Worm (Caenorhabditis elegans) whole organism, L4 larva: Measurements from ENCODE around the gene mthf-1.

Source experiments
- F26F4.8 ChIP-seq: fragments of 200-800 bp; sonication (Bioruptor generic); conservative IDR thresholded peaks from 2 replicates; pipeline ENCODE4 v1.3.6; 2022; ENCODE audit warnings: missing genetic modification characterization, missing compliant biosample characterization
- F37D6.2 ChIP-seq: sonication (generic microtip); optimal IDR thresholded peaks from 2 replicates; lab custom pipeline; 2016; ENCODE audit warnings: mild to moderate bottlenecking, missing genetic modification characterization, missing compliant biosample characterization
- F44E2.7 ChIP-seq: fragments of 200-800 bp; sonication (Bioruptor generic); IDR thresholded peaks from 2 replicates; pipeline ENCODE4 v2.1.2; 2022; ENCODE audit warnings: missing genetic modification characterization, missing compliant biosample characterization
- F49E8.2 ChIP-seq: sonication (generic microtip); optimal IDR thresholded peaks from 2 replicates; lab custom pipeline; 2016; ENCODE audit warnings: missing compliant biosample characterization, mild to moderate bottlenecking, missing genetic modification characterization, borderline replicate concordance
- R02D3.7 ChIP-seq: fragments of 150-350 bp; sonication (generic microtip); optimal IDR thresholded peaks from 3 replicates; lab custom pipeline; 2014; ENCODE audit warnings: missing biosample characterization, missing genetic modification characterization
- T20F7.1 ChIP-seq: fragments of 200-800 bp; sonication (Bioruptor generic); optimal IDR thresholded peaks from 2 replicates; lab custom pipeline; 2018; ENCODE audit warnings: mild to moderate bottlenecking, missing genetic modification characterization, missing compliant biosample characterization
- Y48G9A.11 ChIP-seq: fragments of 200-800 bp; sonication (Bioruptor generic); IDR thresholded peaks from 2 replicates; pipeline ENCODE4 v1.3.6; 2022; ENCODE audit warnings: missing genetic modification reagents, missing genetic modification characterization, missing compliant biosample characterization
- Y5F2A.4 ChIP-seq: fragments of 200-800 bp; sonication (Bioruptor generic); optimal IDR thresholded peaks from 2 replicates; lab custom pipeline; 2018; ENCODE audit warnings: mild to moderate bottlenecking, missing genetic modification characterization, missing compliant biosample characterization
- Y75B8A.6 ChIP-seq: fragments of 200-800 bp; sonication (Bioruptor generic); IDR thresholded peaks from 2 replicates; pipeline ENCODE4 v1.3.6; 2022; ENCODE audit warnings: missing genetic modification reagents, missing genetic modification characterization, missing compliant biosample characterization
- ZK546.5 ChIP-seq, 2 experiments: sonication (generic microtip); optimal IDR thresholded peaks; 2 replicates each; lab custom pipeline; 2017; ENCODE audit warnings: missing biosample characterization in 2 of 2, missing genetic modification characterization in 2 of 2
- aha-1 ChIP-seq: fragments of 150-350 bp; peaks from one replicate; lab custom pipeline; 2014; ENCODE audit warnings: missing biosample characterization, missing genetic modification characterization
- aly-2 ChIP-seq: sonication (generic microtip); optimal IDR thresholded peaks from 2 replicates; lab custom pipeline; 2018; ENCODE audit warnings: missing biosample characterization, missing genetic modification characterization
- ama-1 ChIP-seq: fragments of 150-350 bp; optimal IDR thresholded peaks from 2 replicates; lab custom pipeline; 2014; ENCODE audit warnings: inconsistent platforms, mixed read lengths
- ceh-20 ChIP-seq: fragments of 200-800 bp; sonication (Bioruptor generic); IDR thresholded peaks from 2 replicates; pipeline ENCODE4 v1.3.6; 2022; ENCODE audit warnings: missing genetic modification reagents, missing genetic modification characterization, missing compliant biosample characterization
- ceh-28 ChIP-seq: fragments of 150-350 bp; optimal IDR thresholded peaks from 2 replicates; lab custom pipeline; 2014; ENCODE audit warnings: missing biosample characterization, missing genetic modification reagents, missing genetic modification characterization
- ceh-32 ChIP-seq: sonication (generic microtip); optimal IDR thresholded peaks from 2 replicates; lab custom pipeline; 2016; ENCODE audit warnings: mild to moderate bottlenecking, missing genetic modification characterization, missing compliant biosample characterization; ENCODE audit not compliant: poor library complexity
- ceh-82 ChIP-seq: sonication (generic microtip); optimal IDR thresholded peaks from 2 replicates; lab custom pipeline; 2017; ENCODE audit warnings: missing biosample characterization, missing genetic modification characterization
- cey-2 ChIP-seq: sonication (generic microtip); optimal IDR thresholded peaks from 3 replicates; lab custom pipeline; 2017; ENCODE audit warnings: missing genetic modification characterization, mild to moderate bottlenecking, missing compliant biosample characterization, antibody characterized with exemption, borderline replicate concordance; ENCODE audit not compliant: insufficient read depth
- daf-16 ChIP-seq, 3 experiments: sonication (generic microtip); optimal IDR thresholded peaks; 2 replicates each; lab custom pipeline; 2016 to 2017; ENCODE audit warnings: missing genetic modification characterization in 3 of 3, missing genetic modification reagents in 3 of 3, mild to moderate bottlenecking in 2 of 3, missing compliant biosample characterization in 2 of 3, missing biosample characterization in 1 of 3, moderate library complexity in 1 of 3
- dmd-6 ChIP-seq: fragments of 200-800 bp; sonication (Bioruptor generic); IDR thresholded peaks from 2 replicates; pipeline ENCODE4 v1.3.6; 2022; ENCODE audit warnings: missing genetic modification reagents, missing genetic modification characterization, missing compliant biosample characterization
- duxl-1 ChIP-seq: sonication (generic microtip); optimal IDR thresholded peaks from 2 replicates; lab custom pipeline; 2016; ENCODE audit warnings: mild to moderate bottlenecking, missing genetic modification characterization, moderate library complexity, missing compliant biosample characterization; ENCODE audit not compliant: poor library complexity
- dve-1 ChIP-seq: sonication (generic microtip); optimal IDR thresholded peaks from 2 replicates; lab custom pipeline; 2017; ENCODE audit warnings: antibody characterized with exemption, mild to moderate bottlenecking, missing genetic modification characterization, missing compliant biosample characterization; ENCODE audit not compliant: insufficient read depth
- fos-1 ChIP-seq: fragments of 150-350 bp; optimal IDR thresholded peaks from 2 replicates; lab custom pipeline; 2014; ENCODE audit warnings: missing biosample characterization, missing genetic modification characterization
- gei-8 ChIP-seq: fragments of 200-800 bp; sonication (Bioruptor generic); optimal IDR thresholded peaks from 2 replicates; lab custom pipeline; 2018; ENCODE audit warnings: mild to moderate bottlenecking, missing genetic modification characterization, missing compliant biosample characterization
- hlh-11 ChIP-seq: fragments of 200-800 bp; sonication (Bioruptor generic); optimal IDR thresholded peaks from 2 replicates; lab custom pipeline; 2018; ENCODE audit warnings: mild to moderate bottlenecking, missing genetic modification characterization, missing compliant biosample characterization
- jun-1 ChIP-seq: fragments of 150-350 bp; optimal IDR thresholded peaks from 2 replicates; lab custom pipeline; 2014; ENCODE audit warnings: missing biosample characterization, missing genetic modification reagents, missing genetic modification characterization
- lin-39 ChIP-seq: fragments of 150-350 bp; optimal IDR thresholded peaks from 2 replicates; lab custom pipeline; 2014; ENCODE audit warnings: missing biosample characterization, missing genetic modification reagents, missing genetic modification characterization
- lir-3 ChIP-seq: sonication (generic microtip); optimal IDR thresholded peaks from 2 replicates; lab custom pipeline; 2016; ENCODE audit warnings: mild to moderate bottlenecking, missing genetic modification characterization, missing compliant biosample characterization
- mep-1 ChIP-seq: fragments of 150-350 bp; sonication (generic microtip); optimal IDR thresholded peaks from 3 replicates; lab custom pipeline; 2014; ENCODE audit warnings: missing biosample characterization, missing genetic modification characterization
- mxl-2 ChIP-seq: fragments of 200-800 bp; sonication (Bioruptor generic); conservative IDR thresholded peaks from 2 replicates; pipeline ENCODE4 v1.3.6; 2022; ENCODE audit warnings: missing genetic modification reagents, missing genetic modification characterization, missing compliant biosample characterization
- nhr-10 ChIP-seq: fragments of 150-350 bp; optimal IDR thresholded peaks from 2 replicates; lab custom pipeline; 2014; ENCODE audit warnings: missing biosample characterization, missing genetic modification characterization
- nhr-102 ChIP-seq: sonication (generic microtip); optimal IDR thresholded peaks from 2 replicates; lab custom pipeline; 2016; ENCODE audit warnings: mild to moderate bottlenecking, missing genetic modification characterization, moderate library complexity, missing compliant biosample characterization
- nhr-237 ChIP-seq: sonication (generic microtip); optimal IDR thresholded peaks from 2 replicates; lab custom pipeline; 2017; ENCODE audit warnings: missing biosample characterization, missing genetic modification characterization
- nhr-41 ChIP-seq: fragments of 200-800 bp; sonication (Bioruptor generic); IDR thresholded peaks from 2 replicates; pipeline ENCODE4 v1.3.6; 2022; ENCODE audit warnings: missing genetic modification reagents, missing genetic modification characterization, missing compliant biosample characterization
- nhr-48 ChIP-seq: sonication (generic microtip); optimal IDR thresholded peaks from 2 replicates; lab custom pipeline; 2016; ENCODE audit warnings: mild to moderate bottlenecking, missing genetic modification characterization, missing compliant biosample characterization
- nhr-6 ChIP-seq: fragments of 150-350 bp; optimal IDR thresholded peaks from 2 replicates; lab custom pipeline; 2014; ENCODE audit warnings: missing biosample characterization, missing genetic modification characterization
- nhr-76 ChIP-seq: fragments of 150-350 bp; optimal IDR thresholded peaks from 2 replicates; lab custom pipeline; 2014; ENCODE audit warnings: missing biosample characterization, missing genetic modification characterization
- nhr-77 ChIP-seq: fragments of 150-350 bp; optimal IDR thresholded peaks from 2 replicates; lab custom pipeline; 2014; ENCODE audit warnings: missing biosample characterization, missing genetic modification characterization
- pha-4 ChIP-seq, 2 experiments: fragments of 150-350 bp in 1 of 2; fragments of 200-800 bp in 1 of 2; sonication (Bioruptor generic) in 1 of 2; IDR thresholded peaks in 1 of 2; optimal IDR thresholded peaks in 1 of 2; 2 replicates each; pipeline versions ENCODE4 v1.3.6 to Lab custom; 2014 to 2022; ENCODE audit warnings: missing genetic modification characterization in 2 of 2, missing genetic modification reagents in 2 of 2, missing biosample characterization in 1 of 2, missing compliant biosample characterization in 1 of 2
- php-3 ChIP-seq: fragments of 200-800 bp; sonication (Bioruptor generic); IDR thresholded peaks from 2 replicates; pipeline ENCODE4 v1.3.6; 2022; ENCODE audit warnings: missing genetic modification reagents, missing genetic modification characterization, missing compliant biosample characterization
- saeg-2 ChIP-seq: fragments of 200-800 bp; sonication (Bioruptor generic); IDR thresholded peaks from 2 replicates; pipeline ENCODE4 v1.3.6; 2022; ENCODE audit warnings: missing genetic modification reagents, missing genetic modification characterization, missing compliant biosample characterization
- skn-1 ChIP-seq: fragments of 150-350 bp; optimal IDR thresholded peaks from 2 replicates; lab custom pipeline; 2014; ENCODE audit warnings: missing biosample characterization, missing genetic modification characterization
- snpc-1.2 ChIP-seq: fragments of 200-800 bp; sonication (Bioruptor generic); IDR thresholded peaks from 2 replicates; pipeline ENCODE4 v1.3.6; 2022; ENCODE audit warnings: missing genetic modification reagents, missing genetic modification characterization, missing compliant biosample characterization
- spr-3 ChIP-seq: fragments of 200-800 bp; sonication (Bioruptor generic); optimal IDR thresholded peaks from 2 replicates; lab custom pipeline; 2018; ENCODE audit warnings: mild to moderate bottlenecking, missing genetic modification characterization, missing compliant biosample characterization
- tag-97 ChIP-seq: fragments of 200-800 bp; sonication (Bioruptor generic); IDR thresholded peaks from 2 replicates; pipeline ENCODE4 v1.3.6; 2022; ENCODE audit warnings: missing genetic modification characterization, missing compliant biosample characterization
- unc-39 ChIP-seq: sonication (generic microtip); optimal IDR thresholded peaks from 2 replicates; lab custom pipeline; 2017; ENCODE audit warnings: missing biosample characterization, missing genetic modification characterization
- unc-62 ChIP-seq, 3 experiments: fragments of 150-350 bp in 1 of 3; sonication (generic microtip); optimal IDR thresholded peaks in 2 of 3; peaks in 1 of 3; 1 replicate in 1 of 3; 2 replicates in 2 of 3; lab custom pipeline; 2014 to 2017; ENCODE audit warnings: missing biosample characterization in 3 of 3, missing genetic modification characterization in 3 of 3, missing genetic modification reagents in 3 of 3, missing genotype in 1 of 3
- vab-7 ChIP-seq: fragments of 200-800 bp; sonication (Bioruptor generic); IDR thresholded peaks from 2 replicates; pipeline ENCODE4 v1.3.6; 2022; ENCODE audit warnings: missing genetic modification reagents, missing genetic modification characterization, missing compliant biosample characterization
- zfp-3 ChIP-seq: fragments of 200-800 bp; sonication (Bioruptor generic); conservative IDR thresholded peaks from 2 replicates; pipeline ENCODE4 v1.3.6; 2022; ENCODE audit warnings: missing genetic modification reagents, missing genetic modification characterization, missing compliant biosample characterization

mthf-1 gene

ce11 chrII:7776715-7777114 lies 908 bp downstream of the mthf-1 start (continued):
- TF ChIP-seq pha-4 (GFP tag; IDR thresholded peaks at IDR 0.05; lab: Robert Waterston, UW), result 0 out of 2 replicates have a peak, but pooled peaks have one; percentile 26
- TF ChIP-seq pha-4 (tag; optimal IDR thresholded peaks at IDR 0.05; lab: Kevin White, UChicago), result no peak
- no peak for TF ChIP-seq jun-1 (tag; lab: Kevin White, UChicago)
- TF ChIP-seq Y48G9A.11, result no peak
- no peak for TF ChIP-seq duxl-1 (tag; lab: Kevin White, UChicago)
- no peak for TF ChIP-seq vab-7
- no peak for TF ChIP-seq aly-2 (tag; lab: Kevin White, UChicago)
- no peak for TF ChIP-seq skn-1 (tag; lab: Kevin White, UChicago)
- TF ChIP-seq saeg-2 (GFP tag; lab: Robert Waterston, UW), result no peak
- no peak for TF ChIP-seq ceh-28 (tag; lab: Kevin White, UChicago)
- TF ChIP-seq Y75B8A.6 (GFP tag; lab: Robert Waterston, UW), result no peak
- no peak for TF ChIP-seq nhr-76 (tag; lab: Kevin White, UChicago)
- no peak for TF ChIP-seq ceh-32 (tag; lab: Kevin White, UChicago)
- TF ChIP-seq zfp-3 (GFP tag; lab: Robert Waterston, UW), result no peak
- TF ChIP-seq dve-1, result peak; percentile 38
- TF ChIP-seq F44E2.7, result no peak
- TF ChIP-seq snpc-1.2 (GFP tag; lab: Robert Waterston, UW), result no peak
- TF ChIP-seq tag-97 (GFP tag; lab: Robert Waterston, UW), result no peak
- no peak for TF ChIP-seq nhr-10 (tag; lab: Kevin White, UChicago)
- TF ChIP-seq F49E8.2 (tag; lab: Kevin White, UChicago), result no peak
- TF ChIP-seq nhr-6 (tag; lab: Kevin White, UChicago), result no peak
- no peak for TF ChIP-seq cey-2 (tag; lab: Kevin White, UChicago)
- no peak for TF ChIP-seq ZK546.5 (tag; optimal IDR thresholded peaks at IDR 0.05; lab: Kevin White, UChicago)
- no peak for TF ChIP-seq T20F7.1
- no peak for TF ChIP-seq fos-1 (tag; lab: Kevin White, UChicago)
- TF ChIP-seq ceh-82, result no peak
- no peak for TF ChIP-seq nhr-41 (GFP tag; lab: Robert Waterston, UW)
- no peak for TF ChIP-seq Y5F2A.4
- TF ChIP-seq R02D3.7, result no peak
- TF ChIP-seq ceh-20, result no peak
- peak in 1 of 2 experiments; percentile 56 for TF ChIP-seq unc-62 (GFP tag; optimal IDR thresholded peaks at IDR 0.05 in 1 of 2; lab: Kevin White, UChicago)
- no peak for TF ChIP-seq unc-62 (tag; optimal IDR thresholded peaks at IDR 0.05; lab: Kevin White, UChicago)
- no peak for TF ChIP-seq nhr-48 (tag; lab: Kevin White, UChicago)
- peak; percentile 64 for TF ChIP-seq dmd-6 (GFP tag; lab: Robert Waterston, UW)
- TF ChIP-seq mep-1, result no peak
- no peak for TF ChIP-seq ama-1 (lab: Kevin White, UChicago)
- TF ChIP-seq spr-3 (GFP tag; lab: Kevin White, UChicago), result no peak
- no peak; the same call in 1 of the 2 replicates for TF ChIP-seq php-3 (GFP tag; lab: Robert Waterston, UW)
- no peak for TF ChIP-seq nhr-237 (tag; lab: Kevin White, UChicago)
- TF ChIP-seq lir-3, result no peak
- no peak for TF ChIP-seq lin-39 (tag; lab: Kevin White, UChicago)
- no peak for TF ChIP-seq F26F4.8
- TF ChIP-seq nhr-102 (tag; lab: Kevin White, UChicago), result no peak
- TF ChIP-seq mxl-2 (GFP tag; lab: Robert Waterston, UW), result no peak
- no peak for TF ChIP-seq daf-16 (GFP tag; optimal IDR thresholded peaks at IDR 0.05; lab: Kevin White, UChicago)
- TF ChIP-seq daf-16 (tag; optimal IDR thresholded peaks at IDR 0.05; lab: Kevin White, UChicago), result peak; percentile 56
- TF ChIP-seq hlh-11, result peak; percentile 35
- TF ChIP-seq nhr-77, result no peak
- peak; percentile 57 for TF ChIP-seq aha-1 (tag; lab: Kevin White, UChicago)
- no peak for TF ChIP-seq gei-8 (GFP tag; lab: Kevin White, UChicago)
- no peak for TF ChIP-seq F37D6.2 (tag; lab: Kevin White, UChicago)
- TF ChIP-seq unc-39 (tag; lab: Kevin White, UChicago), result no peak
